Worm (Caenorhabditis elegans) whole organism, L4 larva: ENCODE measurements around the gene ergi-2.

Experiments
- dmd-8 ChIP-seq: fragments of 200-800 bp; sonication (Bioruptor generic); IDR thresholded peaks from 2 replicates; pipeline ENCODE4 v1.3.6; 2022; ENCODE audit warnings: missing genetic modification characterization, missing compliant biosample characterization
- egl-43 ChIP-seq: fragments of 200-800 bp; sonication (Bioruptor generic); IDR thresholded peaks from 2 replicates; pipeline ENCODE4 v1.3.6; 2022; ENCODE audit warnings: missing genetic modification reagents, missing genetic modification characterization, missing compliant biosample characterization
- fkh-10 ChIP-seq: fragments of 150-350 bp; optimal IDR thresholded peaks from 2 replicates; lab custom pipeline; 2014; ENCODE audit warnings: missing biosample characterization, missing genetic modification reagents, missing genetic modification characterization
- nhr-237 ChIP-seq: sonication (generic microtip); optimal IDR thresholded peaks from 2 replicates; lab custom pipeline; 2017; ENCODE audit warnings: missing biosample characterization, missing genetic modification characterization
- nhr-25 ChIP-seq: sonication (generic microtip); optimal IDR thresholded peaks from 2 replicates; lab custom pipeline; 2017; ENCODE audit warnings: missing genetic modification characterization, mild to moderate bottlenecking, missing compliant biosample characterization, antibody characterized with exemption, moderate library complexity, borderline replicate concordance; ENCODE audit not compliant: insufficient read depth
- snpc-4 ChIP-seq: fragments of 150-350 bp; optimal IDR thresholded peaks from 2 replicates; lab custom pipeline; 2014; ENCODE audit warnings: missing biosample characterization, missing genetic modification characterization
- spr-3 ChIP-seq: fragments of 200-800 bp; sonication (Bioruptor generic); optimal IDR thresholded peaks from 2 replicates; lab custom pipeline; 2018; ENCODE audit warnings: mild to moderate bottlenecking, missing genetic modification characterization, missing compliant biosample characterization
- unc-130 ChIP-seq: sonication (generic microtip); optimal IDR thresholded peaks from 2 replicates; lab custom pipeline; 2016; ENCODE audit warnings: missing genetic modification reagents, missing genetic modification characterization, missing compliant biosample characterization
- unc-39 ChIP-seq: sonication (generic microtip); optimal IDR thresholded peaks from 2 replicates; lab custom pipeline; 2017; ENCODE audit warnings: missing biosample characterization, missing genetic modification characterization
- zag-1 ChIP-seq: fragments of 150-350 bp; optimal IDR thresholded peaks from 2 replicates; lab custom pipeline; 2014; ENCODE audit warnings: missing biosample characterization, missing genetic modification characterization
- zfp-2 ChIP-seq: sonication (generic microtip); optimal IDR thresholded peaks from 2 replicates; lab custom pipeline; 2016; ENCODE audit warnings: mild to moderate bottlenecking, missing genetic modification characterization, missing compliant biosample characterization

- TF ChIP-seq spr-3 (GFP tag; lab: Kevin White, UChicago) (no peak), unc-130 (GFP tag; lab: Kevin White, UChicago) (no peak), zfp-2 (tag; lab: Kevin White, UChicago) (no peak), snpc-4 (tag; lab: Kevin White, UChicago) (no peak), nhr-25 (tag; lab: Kevin White, UChicago) (no peak), unc-39 (no peak), egl-43 (no peak), dmd-8 (no peak), fkh-10 (GFP tag; lab: Kevin White, UChicago) (no peak), nhr-237 (tag; lab: Kevin White, UChicago) (no peak), zag-1 (tag; lab: Kevin White, UChicago) (no peak)
Observed at ce11 chrX:15045401-15045800, 38.3 kb upstream of the ergi-2 start.
